Fruit fly (Drosophila melanogaster): Measurements from ENCODE around the gene CG13376.

The CG13376 gene

dm6 chrX:263728-264344, 3.0 kb downstream of the CG13376 start, which contains the start of gene CG13377:
TSS of gene CG13377 (minus strand) at chrX:263999.
- TF ChIP-seq psq (optimal IDR thresholded peaks at IDR 0.05) = no peak
- TF ChIP-seq ttk (optimal IDR thresholded peaks at IDR 0.05) = no peak

- TF ChIP-seq Myc (optimal IDR thresholded peaks at IDR 0.05) (no peak), ttk (optimal IDR thresholded peaks at IDR 0.05) (no peak), Sin3A (optimal IDR thresholded peaks at IDR 0.05) (no peak), h (optimal IDR thresholded peaks at IDR 0.05) (no peak), insv (optimal IDR thresholded peaks at IDR 0.05) (no peak), psq (optimal IDR thresholded peaks at IDR 0.05) (no peak)
These were observed 4.0 kb downstream of the CG13376 start for dm6 chrX:262836-263235.

- TF ChIP-seq Sin3A (optimal IDR thresholded peaks at IDR 0.05) = no peak
These were observed 11.5 kb downstream of the CG13376 start, which contains the start of gene cin for dm6 chrX:255369-255768. TSS of gene cin (plus strand) at chrX:255674.

dm6 chrX:254690-255089, 12.1 kb downstream of the CG13376 start, which contains the start of gene CG42376:
TSS of gene CG42376 (plus strand) at chrX:254876.
- TF ChIP-seq psq (optimal IDR thresholded peaks at IDR 0.05) = no peak
- TF ChIP-seq ttk (optimal IDR thresholded peaks at IDR 0.05) = no peak
- TF ChIP-seq Sin3A (optimal IDR thresholded peaks at IDR 0.05) = no peak
- no peak for TF ChIP-seq h (optimal IDR thresholded peaks at IDR 0.05)
- no peak for TF ChIP-seq Myc (optimal IDR thresholded peaks at IDR 0.05)
- no peak for TF ChIP-seq insv (optimal IDR thresholded peaks at IDR 0.05)

- TF ChIP-seq h (optimal IDR thresholded peaks at IDR 0.05) (no peak), psq (optimal IDR thresholded peaks at IDR 0.05) (no peak), insv (optimal IDR thresholded peaks at IDR 0.05) (no peak), Myc (optimal IDR thresholded peaks at IDR 0.05) (no peak), ttk (optimal IDR thresholded peaks at IDR 0.05) (no peak), Sin3A (optimal IDR thresholded peaks at IDR 0.05) (no peak)
These were observed 19.5 kb downstream of the CG13376 start for dm6 chrX:247329-247728.

dm6 chrX:245802-246201, 21.0 kb downstream of the CG13376 start, which contains the start of the genes CG3038 and G9a:
TSS of gene CG3038 (minus strand) at chrX:245856.
TSS of gene G9a (plus strand) at chrX:245978.
- no peak for TF ChIP-seq h (optimal IDR thresholded peaks at IDR 0.05)
- TF ChIP-seq Myc (optimal IDR thresholded peaks at IDR 0.05) = no peak
- no peak for TF ChIP-seq ttk (optimal IDR thresholded peaks at IDR 0.05)
- TF ChIP-seq Sin3A (optimal IDR thresholded peaks at IDR 0.05) = no peak
- no peak for TF ChIP-seq psq (optimal IDR thresholded peaks at IDR 0.05)
- no peak for TF ChIP-seq insv (optimal IDR thresholded peaks at IDR 0.05)
